Worm (Caenorhabditis elegans) whole organism, young adult: ENCODE data around the gene T10D4.1.

Experiments
- B0261.1 ChIP-seq: sonication (generic microtip); optimal IDR thresholded peaks from 2 replicates; lab custom pipeline; 2016; ENCODE audit warnings: mild to moderate bottlenecking, missing genetic modification characterization, moderate library complexity, missing compliant biosample characterization
- F55B11.4 ChIP-seq: sonication (generic microtip); optimal IDR thresholded peaks from 2 replicates; lab custom pipeline; 2016; ENCODE audit warnings: missing compliant biosample characterization, missing genetic modification characterization, borderline replicate concordance; ENCODE audit not compliant: insufficient read depth
- F57A8.1 ChIP-seq: fragments of 200-800 bp; sonication (Bioruptor generic); optimal IDR thresholded peaks from 2 replicates; lab custom pipeline; 2018; ENCODE audit warnings: mild to moderate bottlenecking, missing genetic modification characterization, moderate library complexity, missing compliant biosample characterization
- Y53G8AR.9 ChIP-seq: fragments of 200-800 bp; sonication (Bioruptor generic); conservative IDR thresholded peaks from 2 replicates; pipeline ENCODE4 v1.3.6; 2022; ENCODE audit warnings: missing genetic modification reagents, missing genetic modification characterization, missing compliant biosample characterization
- cebp-2 ChIP-seq: fragments of 200-800 bp; sonication (Bioruptor generic); IDR thresholded peaks from 2 replicates; pipeline ENCODE4 v1.3.6; 2022; ENCODE audit warnings: missing genetic modification characterization, missing compliant biosample characterization
- chd-7 ChIP-seq: sonication (generic microtip); optimal IDR thresholded peaks from 2 replicates; lab custom pipeline; 2016; ENCODE audit warnings: mild to moderate bottlenecking, missing genetic modification characterization, moderate library complexity, missing compliant biosample characterization
- let-526 ChIP-seq: fragments of 200-800 bp; sonication (Bioruptor generic); IDR thresholded peaks from 2 replicates; pipeline ENCODE4 v1.3.6; 2022; ENCODE audit warnings: missing genetic modification reagents, missing genetic modification characterization, missing compliant biosample characterization
- rec-8 ChIP-seq, 2 experiments: sonication (generic microtip); optimal IDR thresholded peaks; 2 replicates each; lab custom pipeline; 2016; ENCODE audit warnings: mild to moderate bottlenecking in 2 of 2, missing genetic modification characterization in 2 of 2, missing genetic modification reagents in 2 of 2, missing genotype in 2 of 2, missing biosample characterization in 1 of 2, missing compliant biosample characterization in 1 of 2, moderate library complexity in 1 of 2
- rpc-1 ChIP-seq, 2 experiments: fragments of 150-350 bp in 1 of 2; sonication (generic microtip) in 1 of 2; optimal IDR thresholded peaks; 2 replicates each; lab custom pipeline; 2014 to 2018; ENCODE audit warnings: missing biosample characterization in 1 of 2, missing genetic modification characterization in 1 of 2, missing genetic modification reagents in 1 of 2, missing genotype in 1 of 2
- snpc-4 ChIP-seq, 5 experiments: fragments of 150-350 bp in 1 of 5; sonication (generic microtip) in 4 of 5; optimal IDR thresholded peaks; 2 replicates each; lab custom pipeline; 2014 to 2018; ENCODE audit warnings: missing genetic modification characterization in 5 of 5, missing biosample characterization in 3 of 5, antibody characterized with exemption in 2 of 5, mild to moderate bottlenecking in 2 of 5, missing compliant biosample characterization in 2 of 5, missing genotype in 2 of 5, moderate library complexity in 2 of 5, missing genetic modification reagents in 1 of 5

- no peak for TF ChIP-seq snpc-4 (GFP tag; optimal IDR thresholded peaks at IDR 0.05; lab: Kevin White, UChicago)
- TF ChIP-seq snpc-4 (tag; optimal IDR thresholded peaks at IDR 0.05; lab: Kevin White, UChicago), result no peak
- no peak for TF ChIP-seq Y53G8AR.9 (GFP tag; lab: Robert Waterston, UW)
- TF ChIP-seq rpc-1 (optimal IDR thresholded peaks at IDR 0.05; lab: Kevin White, UChicago), result no peak
- TF ChIP-seq rpc-1 (tag; optimal IDR thresholded peaks at IDR 0.05; lab: Kevin White, UChicago), result no peak
- no peak for TF ChIP-seq F55B11.4 (tag; lab: Kevin White, UChicago)
- TF ChIP-seq chd-7 (tag; lab: Kevin White, UChicago), result no peak
- no peak for TF ChIP-seq F57A8.1 (GFP tag; lab: Kevin White, UChicago)
- TF ChIP-seq rec-8 (tag; optimal IDR thresholded peaks at IDR 0.05; lab: Kevin White, UChicago), result no peak
- no peak for TF ChIP-seq let-526 (GFP tag; lab: Robert Waterston, UW)
- TF ChIP-seq B0261.1 (tag; lab: Kevin White, UChicago), result no peak
- TF ChIP-seq cebp-2, result no peak
Observed at ce11 chrII:3113934-3114333, 36.0 kb upstream of the T10D4.1 start, which contains the start of gene clec-123.
